Fruit fly (Drosophila melanogaster) whole organism, embryonic: Measurements from ENCODE around the gene Hsp83.

Experiments
- Atf3 ChIP-seq: fragments of 200-800 bp; sonication (Bioruptor generic); optimal IDR thresholded peaks from 3 replicates; lab custom pipeline; 2016; ENCODE audit warnings: missing biosample characterization, missing genetic modification characterization
- BtbVII ChIP-seq: fragments of 200-800 bp; sonication (Bioruptor generic); optimal IDR thresholded peaks from 3 replicates; lab custom pipeline; 2017; ENCODE audit warnings: missing biosample characterization, mild to moderate bottlenecking, missing genetic modification characterization
- CG10654 ChIP-seq: fragments of 200-800 bp; sonication (Bioruptor generic); optimal IDR thresholded peaks from 2 replicates; lab custom pipeline; 2016; ENCODE audit warnings: missing biosample characterization, missing genetic modification characterization
- CG11456 ChIP-seq: fragments of 200-800 bp; sonication (Bioruptor generic); IDR thresholded peaks from 3 replicates; pipeline ENCODE4 v1.3.6; 2022; ENCODE audit warnings: missing biosample characterization, missing genetic modification characterization
- CG11695 ChIP-seq: fragments of 200-800 bp; sonication (Bioruptor generic); IDR thresholded peaks from 3 replicates; pipeline ENCODE4 v1.3.6; 2022; ENCODE audit warnings: missing biosample characterization, missing genetic modification characterization
- CG11723 ChIP-seq: fragments of 200-800 bp; sonication (Bioruptor generic); optimal IDR thresholded peaks from 2 replicates; lab custom pipeline; 2017; ENCODE audit warnings: missing biosample characterization, mild to moderate bottlenecking, missing genetic modification characterization
- CG12299 ChIP-seq: fragments of 200-800 bp; sonication (Bioruptor generic); optimal IDR thresholded peaks from 2 replicates; lab custom pipeline; 2018; ENCODE audit warnings: missing biosample characterization, mild to moderate bottlenecking, missing genetic modification characterization
- CG1233 ChIP-seq: fragments of 200-800 bp; sonication (Bioruptor generic); optimal IDR thresholded peaks from 4 replicates; lab custom pipeline; 2018; ENCODE audit warnings: missing biosample characterization, mild to moderate bottlenecking, missing genetic modification characterization
- CG12744 ChIP-seq: fragments of 200-800 bp; sonication (Bioruptor generic); optimal IDR thresholded peaks from 2 replicates; lab custom pipeline; 2016; ENCODE audit warnings: missing biosample characterization, missing genetic modification characterization
- CG12942 ChIP-seq: fragments of 200-800 bp; sonication (Bioruptor generic); optimal IDR thresholded peaks from 3 replicates; lab custom pipeline; 2016; ENCODE audit warnings: missing biosample characterization, missing genetic modification characterization
- CG13287 ChIP-seq: fragments of 200-800 bp; sonication (Bioruptor generic); IDR thresholded peaks from 2 replicates; pipeline ENCODE4 v1.3.6; 2022; ENCODE audit warnings: missing biosample characterization, missing genetic modification characterization; ENCODE audit not compliant: partially characterized antibody
- CG17186 ChIP-seq: fragments of 200-800 bp; sonication (Bioruptor generic); optimal IDR thresholded peaks from 3 replicates; lab custom pipeline; 2017; ENCODE audit warnings: missing biosample characterization, missing genetic modification reagents, missing genetic modification characterization
- CG17359 ChIP-seq: fragments of 200-800 bp; sonication (Bioruptor generic); optimal IDR thresholded peaks from 3 replicates; lab custom pipeline; 2018; ENCODE audit warnings: missing biosample characterization, mild to moderate bottlenecking, missing genetic modification characterization, moderate library complexity
- CG3281 ChIP-seq: fragments of 200-800 bp; sonication (Bioruptor generic); optimal IDR thresholded peaks from 3 replicates; lab custom pipeline; 2017; ENCODE audit warnings: missing biosample characterization, mild to moderate bottlenecking, missing genetic modification characterization
- CG3407 ChIP-seq: fragments of 200-800 bp; sonication (Bioruptor generic); optimal IDR thresholded peaks from 2 replicates; lab custom pipeline; 2018; ENCODE audit warnings: missing biosample characterization, mild to moderate bottlenecking, missing genetic modification characterization
- CG3847 ChIP-seq: fragments of 200-800 bp; sonication (Bioruptor generic); IDR thresholded peaks from 2 replicates; pipeline ENCODE4 v1.3.6; 2022; ENCODE audit warnings: missing biosample characterization, missing genetic modification characterization
- CG4730 ChIP-seq: fragments of 200-800 bp; sonication (Bioruptor generic); IDR thresholded peaks from 2 replicates; pipeline ENCODE4 v1.3.6; 2022; ENCODE audit warnings: missing biosample characterization, missing genetic modification characterization
- CG4820 ChIP-seq: fragments of 200-800 bp; sonication (Bioruptor generic); optimal IDR thresholded peaks from 3 replicates; lab custom pipeline; 2016; ENCODE audit warnings: missing biosample characterization, missing genetic modification characterization
- CG5180 ChIP-seq: fragments of 200-800 bp; sonication (Bioruptor generic); optimal IDR thresholded peaks from 3 replicates; lab custom pipeline; 2017; ENCODE audit warnings: missing biosample characterization, missing genetic modification characterization, mild to moderate bottlenecking, moderate library complexity, missing genetic modification reagents
- CG6689 ChIP-seq: fragments of 200-800 bp; sonication (Bioruptor generic); IDR thresholded peaks from 2 replicates; pipeline ENCODE4 v1.3.6; 2022; ENCODE audit warnings: missing biosample characterization, missing genetic modification characterization
- CG7357 ChIP-seq: fragments of 200-800 bp; sonication (Bioruptor generic); IDR thresholded peaks from 3 replicates; pipeline ENCODE4 v1.3.6; 2022; ENCODE audit warnings: missing biosample characterization, missing genetic modification characterization
- CG7786 ChIP-seq: fragments of 200-800 bp; sonication (Bioruptor generic); optimal IDR thresholded peaks from 2 replicates; lab custom pipeline; 2016; ENCODE audit warnings: missing biosample characterization, missing genetic modification characterization
- CG7928 ChIP-seq: fragments of 200-800 bp; sonication (Bioruptor generic); optimal IDR thresholded peaks from 2 replicates; lab custom pipeline; 2017; ENCODE audit warnings: missing biosample characterization, mild to moderate bottlenecking, missing genetic modification characterization
- CG7963 ChIP-seq: fragments of 200-800 bp; sonication (Bioruptor generic); IDR thresholded peaks from 3 replicates; pipeline ENCODE4 v1.3.6; 2022; ENCODE audit warnings: missing biosample characterization, missing genetic modification characterization; ENCODE audit not compliant: partially characterized antibody
- CG8281 ChIP-seq: fragments of 200-800 bp; sonication (Bioruptor generic); optimal IDR thresholded peaks from 2 replicates; lab custom pipeline; 2018; ENCODE audit warnings: missing biosample characterization, mild to moderate bottlenecking, missing genetic modification characterization, moderate library complexity
- CG9876 ChIP-seq: fragments of 200-800 bp; sonication (Bioruptor generic); optimal IDR thresholded peaks from 2 replicates; lab custom pipeline; 2016; ENCODE audit warnings: missing biosample characterization, missing genetic modification characterization
- Doc2 ChIP-seq: fragments of 200-800 bp; sonication (Bioruptor generic); IDR thresholded peaks from 2 replicates; pipeline ENCODE4 v1.3.6; 2022; ENCODE audit warnings: missing biosample characterization, missing genetic modification characterization
- Elba2 ChIP-seq: fragments of 200-800 bp; sonication (Bioruptor generic); optimal IDR thresholded peaks from 3 replicates; lab custom pipeline; 2016; ENCODE audit warnings: missing biosample characterization, missing genetic modification characterization
- Ets97D ChIP-seq: fragments of 200-800 bp; sonication (Bioruptor generic); optimal IDR thresholded peaks from 3 replicates; lab custom pipeline; 2016; ENCODE audit warnings: missing biosample characterization, missing genetic modification characterization
- Fer2 ChIP-seq: fragments of 200-800 bp; sonication (Bioruptor generic); optimal IDR thresholded peaks from 2 replicates; lab custom pipeline; 2018; ENCODE audit warnings: missing biosample characterization, mild to moderate bottlenecking, missing genetic modification characterization, moderate library complexity
- HLH54F ChIP-seq: fragments of 200-800 bp; sonication (Bioruptor generic); optimal IDR thresholded peaks from 3 replicates; lab custom pipeline; 2016; ENCODE audit warnings: missing biosample characterization, missing genetic modification characterization
- HmgZ ChIP-seq: fragments of 200-800 bp; sonication (Bioruptor generic); optimal IDR thresholded peaks from 2 replicates; lab custom pipeline; 2018; ENCODE audit warnings: missing biosample characterization, mild to moderate bottlenecking, missing genetic modification characterization
- MBD-R2 ChIP-seq: fragments of 200-800 bp; sonication (Bioruptor generic); IDR thresholded peaks from 2 replicates; pipeline ENCODE4 v1.3.6; 2022; ENCODE audit warnings: missing biosample characterization, missing genetic modification characterization
- MTF-1 ChIP-seq: fragments of 200-800 bp; sonication (Bioruptor generic); optimal IDR thresholded peaks from 2 replicates; lab custom pipeline; 2018; ENCODE audit warnings: missing biosample characterization, mild to moderate bottlenecking, missing genetic modification characterization, borderline replicate concordance
- Neu2 ChIP-seq: fragments of 200-800 bp; sonication (Bioruptor generic); optimal IDR thresholded peaks from 3 replicates; lab custom pipeline; 2016; ENCODE audit warnings: missing biosample characterization, missing genetic modification characterization, borderline replicate concordance
- Nf-YB ChIP-seq: fragments of 200-800 bp; sonication (Bioruptor generic); optimal IDR thresholded peaks from 3 replicates; lab custom pipeline; 2019; ENCODE audit warnings: missing biosample characterization, mild to moderate bottlenecking, missing genetic modification characterization, moderate library complexity
- Six4 ChIP-seq: fragments of 200-800 bp; sonication (Bioruptor generic); optimal IDR thresholded peaks from 2 replicates; lab custom pipeline; 2016; ENCODE audit warnings: missing biosample characterization, missing genetic modification characterization
- Xbp1 ChIP-seq: fragments of 200-800 bp; sonication (Bioruptor generic); optimal IDR thresholded peaks from 3 replicates; lab custom pipeline; 2016; ENCODE audit warnings: missing biosample characterization, mild to moderate bottlenecking, missing genetic modification characterization
- Xrp1 ChIP-seq: fragments of 200-800 bp; sonication (Bioruptor generic); IDR thresholded peaks from 2 replicates; pipeline ENCODE4 v1.3.6; 2022; ENCODE audit warnings: missing biosample characterization, missing genetic modification characterization
- ap ChIP-seq: fragments of 200-800 bp; sonication (Bioruptor generic); IDR thresholded peaks from 2 replicates; pipeline ENCODE4 v1.3.6; 2022; ENCODE audit warnings: missing biosample characterization, missing genetic modification characterization
- chinmo ChIP-seq: fragments of 200-800 bp; sonication (Bioruptor generic); IDR thresholded peaks from 4 replicates; pipeline ENCODE4 v1.3.6; 2022; ENCODE audit warnings: missing biosample characterization, missing genetic modification characterization; ENCODE audit not compliant: partially characterized antibody
- crc ChIP-seq: fragments of 200-800 bp; sonication (Bioruptor generic); optimal IDR thresholded peaks from 2 replicates; lab custom pipeline; 2016; ENCODE audit warnings: missing biosample characterization, missing genetic modification characterization
- eve ChIP-seq, 2 experiments: fragments of >200 bp; optimal IDR thresholded peaks; 2 replicates each; lab custom pipeline; 2017; ENCODE audit warnings: missing biosample characterization in 2 of 2, missing genetic modification characterization in 2 of 2
- h ChIP-seq: fragments of >200 bp; optimal IDR thresholded peaks from 2 replicates; lab custom pipeline; 2017
- hth ChIP-seq: fragments of >200 bp; optimal IDR thresholded peaks from 2 replicates; lab custom pipeline; 2017; ENCODE audit warnings: inconsistent platforms
- insv ChIP-seq, 2 experiments: fragments of 200-800 bp; sonication (Bioruptor generic); optimal IDR thresholded peaks; 3 replicates each; lab custom pipeline; 2016 to 2018; ENCODE audit warnings: missing biosample characterization in 2 of 2, missing genetic modification characterization in 2 of 2
- luna ChIP-seq: fragments of 200-800 bp; sonication (Bioruptor generic); optimal IDR thresholded peaks from 2 replicates; lab custom pipeline; 2016; ENCODE audit warnings: missing biosample characterization, missing genetic modification characterization
- rib ChIP-seq: fragments of 200-800 bp; sonication (Bioruptor generic); IDR thresholded peaks from 2 replicates; pipeline ENCODE4 v1.3.6; 2022; ENCODE audit warnings: missing biosample characterization, missing genetic modification characterization
- run ChIP-seq: fragments of 200-800 bp; sonication (Bioruptor generic); optimal IDR thresholded peaks from 3 replicates; lab custom pipeline; 2018; ENCODE audit warnings: missing biosample characterization, mild to moderate bottlenecking, missing genetic modification characterization
- so ChIP-seq: fragments of 200-800 bp; sonication (Bioruptor generic); IDR thresholded peaks from 3 replicates; pipeline ENCODE4 v1.3.6; 2022; ENCODE audit warnings: missing biosample characterization, missing genetic modification characterization
- sqz ChIP-seq: fragments of 200-800 bp; sonication (Bioruptor generic); optimal IDR thresholded peaks from 3 replicates; lab custom pipeline; 2018; ENCODE audit warnings: missing biosample characterization, mild to moderate bottlenecking, missing genetic modification characterization
- zen ChIP-seq: fragments of 200-800 bp; sonication (Bioruptor generic); optimal IDR thresholded peaks from 3 replicates; lab custom pipeline; 2018; ENCODE audit warnings: missing biosample characterization, mild to moderate bottlenecking, missing genetic modification characterization, moderate library complexity

Gene Hsp83

DNA sequence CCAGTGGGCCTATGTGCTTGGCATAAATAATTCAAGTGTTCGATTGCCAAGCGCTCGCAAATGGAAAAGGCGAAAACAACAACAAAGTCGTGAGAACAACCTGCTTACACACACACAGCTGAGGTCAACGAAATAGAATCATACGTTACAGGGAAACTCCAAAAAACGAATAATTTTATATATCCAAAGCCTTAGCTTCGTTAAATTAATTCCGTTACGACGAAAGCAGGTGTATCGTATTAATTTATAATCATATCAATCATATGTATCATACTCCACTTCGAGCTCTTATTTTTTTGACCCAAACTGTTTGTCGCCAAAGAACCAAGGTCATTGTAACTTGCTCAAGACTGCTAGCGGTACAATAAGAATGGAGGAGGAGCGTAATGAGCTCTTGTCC, 13.3 kb upstream of the Hsp83 start:
- TF ChIP-seq CG8281 (tag; lab: Kevin White, UChicago): peak; percentile 73
- TF ChIP-seq Ets97D: peak; percentile 46
- no peak for TF ChIP-seq CG7963 (GFP tag; lab: Robert Waterston, UW)
- TF ChIP-seq hth (lab: Kevin White, UChicago): no peak
- peak; percentile 78 for TF ChIP-seq crc (GFP tag; lab: Kevin White, UChicago)
- TF ChIP-seq luna: peak; percentile 41
- TF ChIP-seq CG3281: peak; percentile 93
- TF ChIP-seq CG7786 (GFP tag; lab: Kevin White, UChicago): peak; percentile 60
- TF ChIP-seq Nf-YB (GFP tag; lab: Kevin White, UChicago): peak; percentile 69
- TF ChIP-seq CG5180 (GFP tag; lab: Kevin White, UChicago): no peak
- TF ChIP-seq CG17186 (GFP tag; lab: Kevin White, UChicago): peak; percentile 18
- peak; percentile 87 for TF ChIP-seq CG4820
- TF ChIP-seq HLH54F (GFP tag; lab: Kevin White, UChicago): peak; percentile 77
- peak; percentile 66 for TF ChIP-seq CG3407 (GFP tag; lab: Kevin White, UChicago)
- TF ChIP-seq CG1233 (GFP tag; lab: Kevin White, UChicago): peak; percentile 89
- TF ChIP-seq Elba2 (GFP tag; lab: Kevin White, UChicago): peak; percentile 30
- peak; percentile 66 for TF ChIP-seq CG12299 (tag; lab: Kevin White, UChicago)
- peak; percentile 85 for TF ChIP-seq Xbp1 (GFP tag; lab: Kevin White, UChicago)
- TF ChIP-seq Fer2 (tag; lab: Kevin White, UChicago): peak; percentile 45
- peak; percentile 31 for TF ChIP-seq Atf3
- TF ChIP-seq chinmo (GFP tag; lab: Robert Waterston, UW): no peak
- peak; percentile 68 for TF ChIP-seq zen (tag; lab: Kevin White, UChicago)
- TF ChIP-seq rib (GFP tag; lab: Robert Waterston, UW): 0 out of 2 replicates have a peak, but pooled peaks have one; percentile 40
- no peak for TF ChIP-seq h (lab: Kevin White, UChicago)
- TF ChIP-seq eve (GFP tag; optimal IDR thresholded peaks at IDR 0.05; lab: Kevin White, UChicago): no peak
- peak; percentile 61 for TF ChIP-seq CG12942 (GFP tag; lab: Kevin White, UChicago)
- TF ChIP-seq HmgZ (tag; lab: Kevin White, UChicago): peak; percentile 85
- TF ChIP-seq Xrp1: peak; percentile 96
- TF ChIP-seq BtbVII (GFP tag; lab: Kevin White, UChicago): peak; percentile 92
- peak; percentile 92 for TF ChIP-seq CG11456 (GFP tag; lab: Robert Waterston, UW)
- TF ChIP-seq CG11695: peak; percentile 94
- TF ChIP-seq Doc2: peak; percentile 75
- TF ChIP-seq MBD-R2 (GFP tag; lab: Robert Waterston, UW): peak; percentile 76
- TF ChIP-seq insv (GFP tag; optimal IDR thresholded peaks at IDR 0.05; lab: Kevin White, UChicago): no peak
- peak; percentile 51 for TF ChIP-seq CG7928 (GFP tag; lab: Kevin White, UChicago)
- TF ChIP-seq MTF-1: peak; percentile 75
- TF ChIP-seq CG13287 (GFP tag; lab: Robert Waterston, UW): no peak
- peak; percentile 80 for TF ChIP-seq CG12744
- peak; percentile 82 for TF ChIP-seq CG4730
- TF ChIP-seq CG11723: peak; percentile 68
- TF ChIP-seq sqz (GFP tag; lab: Kevin White, UChicago): no peak
- peak; percentile 63 for TF ChIP-seq run (tag; lab: Kevin White, UChicago)
- TF ChIP-seq CG6689: peak; percentile 91
- TF ChIP-seq so: peak; percentile 70; the same call in 2 of the 3 replicates
- TF ChIP-seq CG10654 (GFP tag; lab: Kevin White, UChicago): peak; percentile 78
- peak; percentile 82 for TF ChIP-seq Six4 (GFP tag; lab: Kevin White, UChicago)
- TF ChIP-seq CG17359: no peak
- peak; percentile 61 for TF ChIP-seq ap (GFP tag; lab: Robert Waterston, UW)
- TF ChIP-seq CG7357 (GFP tag; lab: Robert Waterston, UW): peak; percentile 78
- TF ChIP-seq Neu2 (GFP tag; lab: Kevin White, UChicago): no peak
- peak; percentile 70 for TF ChIP-seq CG3847 (GFP tag; lab: Robert Waterston, UW)
- TF ChIP-seq CG9876 (GFP tag; lab: Kevin White, UChicago): no peak
